Worm (Caenorhabditis elegans) whole organism, young adult: ENCODE results near the gene crn-2.
A peak's percentile ranks its signal among the peaks of the same experiment; 100 is the strongest.

ENCODE experiments used
- B0261.1 ChIP-seq: sonication (generic microtip); optimal IDR thresholded peaks from 2 replicates; lab custom pipeline; 2016; ENCODE audit warnings: mild to moderate bottlenecking, missing genetic modification characterization, moderate library complexity, missing compliant biosample characterization
- D2030.7 ChIP-seq: fragments of 200-800 bp; sonication (Bioruptor generic); IDR thresholded peaks from 2 replicates; pipeline ENCODE4 v1.3.6; 2022; ENCODE audit warnings: missing genetic modification reagents, missing genetic modification characterization, missing compliant biosample characterization
- F10E7.11 ChIP-seq: sonication (generic microtip); optimal IDR thresholded peaks from 2 replicates; lab custom pipeline; 2017; ENCODE audit warnings: mild to moderate bottlenecking, missing genetic modification characterization, moderate library complexity, missing compliant biosample characterization
- F22D6.2 ChIP-seq: sonication (generic microtip); optimal IDR thresholded peaks from 2 replicates; lab custom pipeline; 2016; ENCODE audit warnings: mild to moderate bottlenecking, missing genetic modification characterization, missing compliant biosample characterization
- F23B12.7 ChIP-seq: sonication (generic microtip); optimal IDR thresholded peaks from 2 replicates; lab custom pipeline; 2017; ENCODE audit warnings: missing genetic modification characterization, mild to moderate bottlenecking, missing compliant biosample characterization, antibody characterized with exemption, moderate library complexity; ENCODE audit not compliant: insufficient read depth
- F37B4.10 ChIP-seq: fragments of 200-800 bp; sonication (Bioruptor generic); IDR thresholded peaks from 2 replicates; pipeline ENCODE4 v1.3.6; 2022; ENCODE audit warnings: missing genetic modification characterization, missing compliant biosample characterization
- F39B2.1 ChIP-seq: fragments of 200-800 bp; sonication (Bioruptor generic); IDR thresholded peaks from 2 replicates; pipeline ENCODE4 v1.3.6; 2022; ENCODE audit warnings: missing genetic modification reagents, missing genetic modification characterization, missing compliant biosample characterization
- F52B5.7 ChIP-seq: sonication (generic microtip); optimal IDR thresholded peaks from 2 replicates; lab custom pipeline; 2016; ENCODE audit warnings: mild to moderate bottlenecking, missing genetic modification characterization, missing compliant biosample characterization
- F57A8.1 ChIP-seq: fragments of 200-800 bp; sonication (Bioruptor generic); optimal IDR thresholded peaks from 2 replicates; lab custom pipeline; 2018; ENCODE audit warnings: mild to moderate bottlenecking, missing genetic modification characterization, moderate library complexity, missing compliant biosample characterization
- Y53F4B.3 ChIP-seq: fragments of 200-800 bp; sonication (Bioruptor generic); IDR thresholded peaks from 2 replicates; pipeline ENCODE4 v1.3.6; 2022; ENCODE audit warnings: missing genetic modification reagents, missing genetic modification characterization, missing compliant biosample characterization
- Y53G8AR.9 ChIP-seq: fragments of 200-800 bp; sonication (Bioruptor generic); conservative IDR thresholded peaks from 2 replicates; pipeline ENCODE4 v1.3.6; 2022; ENCODE audit warnings: missing genetic modification reagents, missing genetic modification characterization, missing compliant biosample characterization
- Y95B8A.8 ChIP-seq: fragments of 200-800 bp; sonication (Bioruptor generic); IDR thresholded peaks from 2 replicates; pipeline ENCODE4 v1.3.6; 2022; ENCODE audit warnings: missing genetic modification reagents, missing genetic modification characterization, missing compliant biosample characterization
- akir-1 ChIP-seq: fragments of 200-800 bp; sonication (Bioruptor generic); optimal IDR thresholded peaks from 2 replicates; lab custom pipeline; 2018; ENCODE audit warnings: mild to moderate bottlenecking, missing genetic modification characterization, moderate library complexity, missing compliant biosample characterization
- atf-7 ChIP-seq: sonication (generic microtip); optimal IDR thresholded peaks from 2 replicates; lab custom pipeline; 2017; ENCODE audit warnings: mild to moderate bottlenecking, missing genetic modification characterization, missing compliant biosample characterization
- athp-1 ChIP-seq: sonication (generic microtip); optimal IDR thresholded peaks from 2 replicates; lab custom pipeline; 2017; ENCODE audit warnings: mild to moderate bottlenecking, missing genetic modification characterization, missing compliant biosample characterization
- ccch-3 ChIP-seq: fragments of 200-800 bp; sonication (Bioruptor generic); optimal IDR thresholded peaks from 2 replicates; lab custom pipeline; 2018; ENCODE audit warnings: mild to moderate bottlenecking, missing genetic modification characterization, missing compliant biosample characterization
- ceh-100 ChIP-seq: fragments of 200-800 bp; sonication (Bioruptor generic); IDR thresholded peaks from 2 replicates; pipeline ENCODE4 v1.3.6; 2022; ENCODE audit warnings: missing genetic modification reagents, missing genetic modification characterization, missing compliant biosample characterization
- ceh-58 ChIP-seq: fragments of 200-800 bp; sonication (Bioruptor generic); IDR thresholded peaks from 2 replicates; pipeline ENCODE4 v1.3.6; 2022; ENCODE audit warnings: missing genetic modification characterization, missing compliant biosample characterization
- ceh-91 ChIP-seq: fragments of 200-800 bp; sonication (Bioruptor generic); IDR thresholded peaks from 2 replicates; pipeline ENCODE4 v1.3.6; 2022; ENCODE audit warnings: missing genetic modification reagents, missing genetic modification characterization, missing compliant biosample characterization
- dpff-1 ChIP-seq: sonication (generic microtip); optimal IDR thresholded peaks from 2 replicates; lab custom pipeline; 2017; ENCODE audit warnings: mild to moderate bottlenecking, missing genetic modification characterization, missing compliant biosample characterization
- ekl-4 ChIP-seq: fragments of 200-800 bp; sonication (Bioruptor generic); IDR thresholded peaks from 2 replicates; pipeline ENCODE4 v1.3.6; 2022; ENCODE audit warnings: missing genetic modification reagents, missing genetic modification characterization, missing compliant biosample characterization
- ets-4 ChIP-seq: fragments of 200-800 bp; sonication (Bioruptor generic); optimal IDR thresholded peaks from 2 replicates; lab custom pipeline; 2018; ENCODE audit warnings: mild to moderate bottlenecking, missing genetic modification characterization, missing compliant biosample characterization
- fkh-3 ChIP-seq: sonication (generic microtip); optimal IDR thresholded peaks from 2 replicates; lab custom pipeline; 2016; ENCODE audit warnings: mild to moderate bottlenecking, missing genetic modification characterization, missing compliant biosample characterization
- hlh-12 ChIP-seq: sonication (generic microtip); optimal IDR thresholded peaks from 2 replicates; lab custom pipeline; 2016; ENCODE audit warnings: missing genetic modification characterization, missing compliant biosample characterization
- hmg-20 ChIP-seq: fragments of 200-800 bp; sonication (Bioruptor generic); IDR thresholded peaks from 2 replicates; pipeline ENCODE4 v1.3.6; 2022; ENCODE audit warnings: missing genetic modification reagents, missing genetic modification characterization, missing compliant biosample characterization
- lag-1 ChIP-seq: fragments of 200-800 bp; sonication (Bioruptor generic); IDR thresholded peaks from 2 replicates; pipeline ENCODE4 v1.3.6; 2022; ENCODE audit warnings: missing genetic modification reagents, missing genetic modification characterization, missing compliant biosample characterization
- let-526 ChIP-seq: fragments of 200-800 bp; sonication (Bioruptor generic); IDR thresholded peaks from 2 replicates; pipeline ENCODE4 v1.3.6; 2022; ENCODE audit warnings: missing genetic modification reagents, missing genetic modification characterization, missing compliant biosample characterization
- lin-26 ChIP-seq: fragments of 200-800 bp; sonication (Bioruptor generic); IDR thresholded peaks from 2 replicates; pipeline ENCODE4 v1.3.6; 2022; ENCODE audit warnings: missing genetic modification reagents, missing genetic modification characterization, missing compliant biosample characterization
- lin-35 ChIP-seq, 3 experiments: fragments of 150-350 bp in 2 of 3; sonication (generic microtip) in 1 of 3; optimal IDR thresholded peaks; 2 replicates each; lab custom pipeline; 2014 to 2018; ENCODE audit warnings: missing biosample characterization in 3 of 3, missing genetic modification characterization in 3 of 3, missing genetic modification reagents in 3 of 3
- lin-40 ChIP-seq: sonication (generic microtip); optimal IDR thresholded peaks from 2 replicates; lab custom pipeline; 2016; ENCODE audit warnings: missing genetic modification characterization, mild to moderate bottlenecking, missing compliant biosample characterization, missing genotype, missing genetic modification reagents
- lir-1 ChIP-seq: fragments of 200-800 bp; sonication (Bioruptor generic); conservative IDR thresholded peaks from 2 replicates; pipeline ENCODE4 v1.3.6; 2022; ENCODE audit warnings: missing genetic modification reagents, missing genetic modification characterization, missing compliant biosample characterization
- lsy-27 ChIP-seq: sonication (generic microtip); optimal IDR thresholded peaks from 2 replicates; lab custom pipeline; 2017; ENCODE audit warnings: missing genetic modification characterization, mild to moderate bottlenecking, missing compliant biosample characterization, antibody characterized with exemption, missing genotype, borderline replicate concordance; ENCODE audit not compliant: insufficient read depth
- madf-8 ChIP-seq: fragments of 200-800 bp; sonication (Bioruptor generic); conservative IDR thresholded peaks from 2 replicates; pipeline ENCODE4 v1.3.6; 2022; ENCODE audit warnings: missing genetic modification reagents, missing genetic modification characterization, missing compliant biosample characterization
- mcd-1 ChIP-seq: fragments of 200-800 bp; sonication (Bioruptor generic); IDR thresholded peaks from 2 replicates; pipeline ENCODE4 v1.3.6; 2022; ENCODE audit warnings: missing genetic modification reagents, missing genetic modification characterization, missing compliant biosample characterization
- mel-28 ChIP-seq: sonication (generic microtip); optimal IDR thresholded peaks from 2 replicates; lab custom pipeline; 2016; ENCODE audit warnings: borderline replicate concordance, mild to moderate bottlenecking, missing genetic modification characterization, missing compliant biosample characterization
- mes-4 ChIP-seq: sonication (generic microtip); optimal IDR thresholded peaks from 2 replicates; lab custom pipeline; 2016; ENCODE audit warnings: missing genotype, missing genetic modification characterization, missing compliant biosample characterization
- mxl-1 ChIP-seq: sonication (generic microtip); optimal IDR thresholded peaks from 2 replicates; lab custom pipeline; 2016; ENCODE audit warnings: missing genetic modification characterization, missing compliant biosample characterization
- nfya-2 ChIP-seq: fragments of 200-800 bp; sonication (Bioruptor generic); IDR thresholded peaks from 2 replicates; pipeline ENCODE4 v1.3.6; 2022; ENCODE audit warnings: missing genetic modification reagents, missing genetic modification characterization, missing compliant biosample characterization
- nhr-179 ChIP-seq: sonication (generic microtip); optimal IDR thresholded peaks from 2 replicates; lab custom pipeline; 2016; ENCODE audit warnings: mild to moderate bottlenecking, missing genetic modification characterization, missing compliant biosample characterization
- pbrm-1 ChIP-seq: fragments of 200-800 bp; sonication (Bioruptor generic); IDR thresholded peaks from 2 replicates; pipeline ENCODE4 v1.3.6; 2022; ENCODE audit warnings: missing genetic modification reagents, missing genetic modification characterization, missing compliant biosample characterization
- pha-4 ChIP-seq: fragments of 150-350 bp; sonication (generic microtip); optimal IDR thresholded peaks from 2 replicates; lab custom pipeline; 2014; ENCODE audit warnings: missing biosample characterization, missing genetic modification reagents, missing genetic modification characterization
- rec-8 ChIP-seq, 2 experiments: sonication (generic microtip); optimal IDR thresholded peaks; 2 replicates each; lab custom pipeline; 2016; ENCODE audit warnings: mild to moderate bottlenecking in 2 of 2, missing genetic modification characterization in 2 of 2, missing genetic modification reagents in 2 of 2, missing genotype in 2 of 2, missing biosample characterization in 1 of 2, missing compliant biosample characterization in 1 of 2, moderate library complexity in 1 of 2
- snpc-1.3 ChIP-seq: sonication (generic microtip); optimal IDR thresholded peaks from 2 replicates; lab custom pipeline; 2017; ENCODE audit warnings: missing genetic modification characterization, mild to moderate bottlenecking, missing compliant biosample characterization, antibody characterized with exemption, moderate library complexity, missing genotype, missing genetic modification reagents; ENCODE audit not compliant: insufficient read depth
- snpc-3.4 ChIP-seq: sonication (generic microtip); optimal IDR thresholded peaks from 2 replicates; lab custom pipeline; 2017; ENCODE audit warnings: missing genetic modification characterization, mild to moderate bottlenecking, missing compliant biosample characterization, antibody characterized with exemption, moderate library complexity, missing genotype, missing genetic modification reagents
- zim-3 ChIP-seq: sonication (generic microtip); optimal IDR thresholded peaks from 2 replicates; lab custom pipeline; 2017; ENCODE audit warnings: mild to moderate bottlenecking, missing genetic modification characterization, moderate library complexity, missing compliant biosample characterization
- ztf-25 ChIP-seq: fragments of 200-800 bp; sonication (Bioruptor generic); IDR thresholded peaks from 2 replicates; pipeline ENCODE4 v1.3.6; 2022; ENCODE audit warnings: missing genetic modification reagents, missing genetic modification characterization, missing compliant biosample characterization
- ztf-26 ChIP-seq: sonication (generic microtip); optimal IDR thresholded peaks from 2 replicates; lab custom pipeline; 2017; ENCODE audit warnings: missing genetic modification characterization, missing compliant biosample characterization
- ztf-28 ChIP-seq: fragments of 200-800 bp; sonication (Bioruptor generic); IDR thresholded peaks from 2 replicates; pipeline ENCODE4 v1.3.6; 2022; ENCODE audit warnings: missing genetic modification reagents, missing genetic modification characterization, missing compliant biosample characterization
- ztf-3 ChIP-seq: fragments of 200-800 bp; sonication (Bioruptor generic); optimal IDR thresholded peaks from 2 replicates; lab custom pipeline; 2018; ENCODE audit warnings: mild to moderate bottlenecking, missing genetic modification characterization, missing compliant biosample characterization

The crn-2 gene

ce11 chrV:5587955-5588354, 6.5 kb upstream of the crn-2 start (continued):
- TF ChIP-seq F52B5.7 (tag; lab: Kevin White, UChicago) (no peak), ceh-91 (GFP tag; lab: Robert Waterston, UW) (no peak), mxl-1 (tag; lab: Kevin White, UChicago) (no peak), fkh-3 (no peak), F22D6.2 (no peak), dpff-1 (tag; lab: Kevin White, UChicago) (no peak), snpc-1.3 (no peak), lsy-27 (tag; lab: Kevin White, UChicago) (no peak), mel-28 (tag; lab: Kevin White, UChicago) (no peak), atf-7 (tag; lab: Kevin White, UChicago) (no peak), pha-4 (tag; lab: Kevin White, UChicago) (no peak), ceh-58 (GFP tag; lab: Robert Waterston, UW) (no peak), F57A8.1 (GFP tag; lab: Kevin White, UChicago) (no peak), ekl-4 (GFP tag; lab: Robert Waterston, UW) (no peak), mes-4 (no peak), lag-1 (GFP tag; lab: Robert Waterston, UW) (no peak), F23B12.7 (tag; lab: Kevin White, UChicago) (no peak), athp-1 (peak; percentile 59), Y95B8A.8 (GFP tag; lab: Robert Waterston, UW) (0 out of 2 replicates have a peak, but pooled peaks have one; percentile 38), ccch-3 (GFP tag; lab: Kevin White, UChicago) (no peak), lin-26 (GFP tag; lab: Robert Waterston, UW) (peak; percentile 76; the same call in 1 of the 2 replicates), rec-8 (tag; optimal IDR thresholded peaks at IDR 0.05; lab: Kevin White, UChicago) (no peak), let-526 (GFP tag; lab: Robert Waterston, UW) (no peak), snpc-3.4 (tag; lab: Kevin White, UChicago) (no peak), ztf-28 (GFP tag; lab: Robert Waterston, UW) (no peak), Y53G8AR.9 (no peak), pbrm-1 (GFP tag; lab: Robert Waterston, UW) (no peak), lin-40 (no peak), hmg-20 (no peak), ets-4 (no peak), ztf-3 (GFP tag; lab: Kevin White, UChicago) (no peak), akir-1 (GFP tag; lab: Kevin White, UChicago) (no peak), nhr-179 (tag; lab: Kevin White, UChicago) (no peak), lir-1 (GFP tag; lab: Robert Waterston, UW) (no peak), mcd-1 (no peak), zim-3 (tag; lab: Kevin White, UChicago) (no peak), nfya-2 (no peak), lin-35 (GFP tag; optimal IDR thresholded peaks at IDR 0.05; lab: Kevin White, UChicago) (no peak), F10E7.11 (tag; lab: Kevin White, UChicago) (no peak), ztf-25 (GFP tag; lab: Robert Waterston, UW) (0 out of 2 replicates have a peak, but pooled peaks have one; percentile 62), Y53F4B.3 (GFP tag; lab: Robert Waterston, UW) (no peak), hlh-12 (tag; lab: Kevin White, UChicago) (no peak), F37B4.10 (GFP tag; lab: Robert Waterston, UW) (no peak), madf-8 (GFP tag; lab: Robert Waterston, UW) (peak; percentile 24; the same call in 1 of the 2 replicates), F39B2.1 (GFP tag; lab: Robert Waterston, UW) (no peak), D2030.7 (peak; percentile 58), ztf-26 (tag; lab: Kevin White, UChicago) (no peak), B0261.1 (tag; lab: Kevin White, UChicago) (peak; percentile 50), ceh-100 (GFP tag; lab: Robert Waterston, UW) (no peak)
